Worm (Caenorhabditis elegans): ENCODE data around the gene H20E11.2.

Gene H20E11.2

DNA sequence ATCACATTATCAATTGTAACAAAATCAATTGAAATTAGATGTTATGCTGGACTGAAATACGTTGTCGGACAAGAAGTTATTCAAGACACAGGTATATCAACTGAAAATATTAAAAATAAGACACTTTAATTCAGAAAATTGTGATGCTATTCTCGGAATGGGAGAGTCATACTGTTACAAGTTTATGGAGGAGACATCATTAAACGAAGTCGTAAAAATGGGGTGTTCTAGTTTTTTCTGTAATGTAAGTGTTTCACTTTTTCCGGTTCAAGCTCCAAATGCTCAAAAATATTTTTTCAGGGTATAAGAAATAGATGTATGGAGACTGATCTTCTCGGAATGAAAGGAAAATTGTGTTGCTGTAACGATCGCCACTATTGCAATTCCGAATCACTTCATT lies 22.8 kb upstream of the H20E11.2 start, which contains the start of gene C17H12.37:
Gene C17H12.37 (plus strand): TSS at position 301 of the 400 bp plus-strand sequence.
- TF ChIP-seq efl-3 (GFP tag; optimal IDR thresholded peaks at IDR 0.05) (no peak), swsn-7 (tag; optimal IDR thresholded peaks at IDR 0.05) (no peak), aha-1 (tag; optimal IDR thresholded peaks at IDR 0.05) (no peak), hlh-17 (GFP tag; optimal IDR thresholded peaks at IDR 0.05; ENCODE audit: borderline replicate concordance) (no peak), sptf-1 (tag; optimal IDR thresholded peaks at IDR 0.05) (no peak), ztf-11 (tag; optimal IDR thresholded peaks at IDR 0.05) (no peak), tbx-2 (tag; optimal IDR thresholded peaks at IDR 0.05) (no peak), sox-4 (tag; optimal IDR thresholded peaks at IDR 0.05) (no peak), nhr-20 (tag; optimal IDR thresholded peaks at IDR 0.05) (no peak), lin-39 (tag; optimal IDR thresholded peaks at IDR 0.05) (no peak), zip-4 (GFP tag; optimal IDR thresholded peaks at IDR 0.05) (no peak), blmp-1 (tag; optimal IDR thresholded peaks at IDR 0.05) (no peak), ceh-8 (GFP tag; optimal IDR thresholded peaks at IDR 0.05) (no peak), sup-37 (GFP tag; optimal IDR thresholded peaks at IDR 0.05) (no peak), fkh-8 (tag; optimal IDR thresholded peaks at IDR 0.05) (no peak), nhr-12 (tag; optimal IDR thresholded peaks at IDR 0.05) (no peak)

DNA sequence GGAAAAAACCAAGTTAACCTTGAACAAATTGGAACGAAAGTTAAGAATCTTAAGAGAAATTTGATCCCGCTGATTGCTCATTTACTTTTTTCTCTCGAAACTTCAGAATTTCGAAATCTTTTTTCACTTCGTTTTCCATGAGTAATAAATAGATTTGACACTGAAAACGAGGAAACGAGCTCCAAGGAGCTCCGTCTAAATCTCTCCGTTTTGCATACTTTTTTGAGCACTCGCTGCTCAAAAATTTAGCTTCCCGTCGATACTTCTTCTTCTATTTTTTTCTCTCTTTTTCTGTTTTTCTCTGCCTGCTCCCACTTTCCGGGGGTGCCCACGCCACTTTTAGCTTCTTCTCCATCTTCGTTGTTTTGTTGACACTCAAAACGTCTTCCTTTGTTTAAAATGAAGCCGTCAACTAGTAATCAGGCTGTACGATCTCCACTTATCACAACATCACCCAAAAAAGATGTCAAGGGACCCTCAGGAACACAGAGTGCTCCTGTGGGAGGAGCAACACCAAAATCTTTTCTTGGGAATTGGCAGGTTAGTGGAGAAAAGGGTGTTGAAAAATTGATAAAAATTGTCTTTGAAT lies 21.0 kb upstream of the H20E11.2 start, which contains the start of gene C17H12.10:
Gene C17H12.10 (plus strand): TSS at position 325 of the 589 bp plus-strand sequence.
- TF ChIP-seq nhr-77 (tag; optimal IDR thresholded peaks at IDR 0.05) = no peak
- TF ChIP-seq nhr-28 (tag; optimal IDR thresholded peaks at IDR 0.05) = no peak
- TF ChIP-seq unc-98 (GFP tag; IDR thresholded peaks at IDR 0.05) = no peak
- TF ChIP-seq hlh-17 (GFP tag; optimal IDR thresholded peaks at IDR 0.05; ENCODE audit: borderline replicate concordance) = no peak
- no peak for TF ChIP-seq tbx-2 (tag; optimal IDR thresholded peaks at IDR 0.05)
- TF ChIP-seq rnt-1 (tag; optimal IDR thresholded peaks at IDR 0.05) = no peak
- no peak for TF ChIP-seq pag-3 (tag; optimal IDR thresholded peaks at IDR 0.05; ENCODE audit: borderline replicate concordance, insufficient read depth)
- no peak for TF ChIP-seq pax-3 (tag; optimal IDR thresholded peaks at IDR 0.05)
- TF ChIP-seq nhr-237 (tag; optimal IDR thresholded peaks at IDR 0.05) = no peak
- no peak for TF ChIP-seq ceh-63 (GFP tag; optimal IDR thresholded peaks at IDR 0.05)
- no peak for TF ChIP-seq unc-62 (GFP tag; optimal IDR thresholded peaks at IDR 0.05)
- TF ChIP-seq isw-1 (GFP tag; IDR thresholded peaks at IDR 0.05) = no peak
- TF ChIP-seq efl-1 (optimal IDR thresholded peaks at IDR 0.05) = peak; percentile 13 to 26
- no peak for TF ChIP-seq efl-1 (GFP tag; optimal IDR thresholded peaks at IDR 0.05 in 1 of 2)
- no peak for TF ChIP-seq ceh-90 (tag; optimal IDR thresholded peaks at IDR 0.05)
- TF ChIP-seq egl-13 (tag; optimal IDR thresholded peaks at IDR 0.05) = no peak
- no peak for TF ChIP-seq ztf-11 (tag; optimal IDR thresholded peaks at IDR 0.05)
- peak; percentile 47 for TF ChIP-seq fkh-8 (tag; optimal IDR thresholded peaks at IDR 0.05)
- no peak for TF ChIP-seq efl-3 (GFP tag; optimal IDR thresholded peaks at IDR 0.05)
- no peak for TF ChIP-seq vab-15 (tag; optimal IDR thresholded peaks at IDR 0.05)
- TF ChIP-seq Y116A8C.19 (tag; optimal IDR thresholded peaks at IDR 0.05; ENCODE audit: borderline replicate concordance) = no peak
- no peak for TF ChIP-seq irx-1 (tag; optimal IDR thresholded peaks at IDR 0.05)
- no peak for TF ChIP-seq pqm-1 (tag; optimal IDR thresholded peaks at IDR 0.05)
- TF ChIP-seq dpl-1 (GFP tag; optimal IDR thresholded peaks at IDR 0.05) = no peak
- no peak for TF ChIP-seq C04F5.9 (tag; optimal IDR thresholded peaks at IDR 0.05)
- TF ChIP-seq hlh-4 (tag; optimal IDR thresholded peaks at IDR 0.05) = no peak
- TF ChIP-seq fos-1 (tag; optimal IDR thresholded peaks at IDR 0.05) = no peak
- no peak for TF ChIP-seq nhr-19 (GFP tag; conservative IDR thresholded peaks at IDR 0.05)
- no peak for TF ChIP-seq nhr-20 (tag; optimal IDR thresholded peaks at IDR 0.05)
- TF ChIP-seq mef-2 (tag; optimal IDR thresholded peaks at IDR 0.05) = no peak
- peak; percentile 18 for TF ChIP-seq unc-86 (tag; optimal IDR thresholded peaks at IDR 0.05)
- peak; percentile 82 for TF ChIP-seq lin-14 (GFP tag; optimal IDR thresholded peaks at IDR 0.05)
- TF ChIP-seq sptf-1 (tag; optimal IDR thresholded peaks at IDR 0.05) = no peak
- TF ChIP-seq grh-1 (GFP tag; IDR thresholded peaks at IDR 0.05) = no peak
- TF ChIP-seq F16B12.6 (tag; optimal IDR thresholded peaks at IDR 0.05) = no peak
- no peak for TF ChIP-seq aha-1 (tag; optimal IDR thresholded peaks at IDR 0.05)
- TF ChIP-seq lin-13 (GFP tag; optimal IDR thresholded peaks at IDR 0.05) = no peak
- no peak for TF ChIP-seq sox-4 (tag; optimal IDR thresholded peaks at IDR 0.05)
- no peak for TF ChIP-seq nhr-76 (tag; optimal IDR thresholded peaks at IDR 0.05)
- no peak for TF ChIP-seq mab-9 (GFP tag; IDR thresholded peaks at IDR 0.05)
- no peak for TF ChIP-seq ztf-4 (tag; optimal IDR thresholded peaks at IDR 0.05)
- TF ChIP-seq unc-30 (tag; optimal IDR thresholded peaks at IDR 0.05) = no peak
- TF ChIP-seq lin-35 (GFP tag; optimal IDR thresholded peaks at IDR 0.05) = peak in 1 of 2 experiments; percentile 21
